Worm (Caenorhabditis elegans) whole organism, L2 larva: ENCODE results near the gene acdh-6.

Source experiments
- C34F6.9 ChIP-seq: fragments of 150-350 bp; optimal IDR thresholded peaks from 2 replicates; lab custom pipeline; 2014; ENCODE audit warnings: missing biosample characterization, missing genetic modification characterization
- F13H6.1 ChIP-seq: sonication (generic microtip); optimal IDR thresholded peaks from 2 replicates; lab custom pipeline; 2016; ENCODE audit warnings: missing genetic modification characterization, missing compliant biosample characterization
- R02D3.7 ChIP-seq: fragments of 150-350 bp; optimal IDR thresholded peaks from 2 replicates; lab custom pipeline; 2014; ENCODE audit warnings: missing biosample characterization, missing genetic modification characterization
- Y55F3AM.14 ChIP-seq: fragments of 200-800 bp; sonication (Bioruptor generic); optimal IDR thresholded peaks from 2 replicates; lab custom pipeline; 2018; ENCODE audit warnings: mild to moderate bottlenecking, missing genetic modification characterization, missing compliant biosample characterization
- alr-1 ChIP-seq: fragments of 150-350 bp; optimal IDR thresholded peaks from 2 replicates; lab custom pipeline; 2014; ENCODE audit warnings: missing biosample characterization, missing genetic modification characterization
- aly-2 ChIP-seq: fragments of 150-350 bp; optimal IDR thresholded peaks from 2 replicates; lab custom pipeline; 2014; ENCODE audit warnings: missing biosample characterization, missing genetic modification characterization
- ama-1 ChIP-seq: fragments of 150-350 bp; optimal IDR thresholded peaks from 2 replicates; lab custom pipeline; 2018; ENCODE audit warnings: inconsistent platforms
- blmp-1 ChIP-seq: sonication (generic microtip); optimal IDR thresholded peaks from 2 replicates; lab custom pipeline; 2017; ENCODE audit warnings: missing genetic modification characterization, mild to moderate bottlenecking, missing compliant biosample characterization, antibody characterized with exemption, moderate library complexity; ENCODE audit not compliant: insufficient read depth
- ceh-16 ChIP-seq: fragments of 150-350 bp; optimal IDR thresholded peaks from 2 replicates; lab custom pipeline; 2014; ENCODE audit warnings: missing biosample characterization, missing genetic modification characterization
- ceh-82 ChIP-seq: fragments of 150-350 bp; optimal IDR thresholded peaks from 2 replicates; lab custom pipeline; 2014; ENCODE audit warnings: missing biosample characterization, missing genetic modification characterization
- crh-2 ChIP-seq: sonication (generic microtip); optimal IDR thresholded peaks from 2 replicates; lab custom pipeline; 2017; ENCODE audit warnings: missing biosample characterization, missing genetic modification characterization
- dmd-4 ChIP-seq: sonication (generic microtip); optimal IDR thresholded peaks from 2 replicates; lab custom pipeline; 2017; ENCODE audit warnings: missing biosample characterization, missing genetic modification characterization
- elt-1 ChIP-seq: fragments of 150-350 bp; optimal IDR thresholded peaks from 2 replicates; lab custom pipeline; 2014; ENCODE audit warnings: missing biosample characterization, missing genetic modification characterization
- fos-1 ChIP-seq: fragments of 150-350 bp; optimal IDR thresholded peaks from 2 replicates; lab custom pipeline; 2014; ENCODE audit warnings: missing biosample characterization, missing genetic modification characterization
- gmeb-1 ChIP-seq: fragments of 150-350 bp; optimal IDR thresholded peaks from 2 replicates; lab custom pipeline; 2014; ENCODE audit warnings: missing biosample characterization, missing genetic modification characterization
- lin-13 ChIP-seq: fragments of 150-350 bp; optimal IDR thresholded peaks from 2 replicates; lab custom pipeline; 2014; ENCODE audit warnings: missing biosample characterization, missing genetic modification reagents, missing genetic modification characterization
- lsy-2 ChIP-seq, 2 experiments: fragments of 150-350 bp in 1 of 2; sonication (generic microtip) in 1 of 2; optimal IDR thresholded peaks; 2 replicates each; lab custom pipeline; 2014 to 2017; ENCODE audit warnings: missing biosample characterization in 2 of 2, missing genetic modification characterization in 2 of 2
- mab-5 ChIP-seq: fragments of 150-350 bp; optimal IDR thresholded peaks from 2 replicates; lab custom pipeline; 2014; ENCODE audit warnings: missing biosample characterization, missing genetic modification characterization
- mdl-1 ChIP-seq, 2 experiments: fragments of 150-350 bp in 1 of 2; sonication (generic microtip) in 1 of 2; optimal IDR thresholded peaks; 2 replicates each; lab custom pipeline; 2017; ENCODE audit warnings: missing biosample characterization in 2 of 2, missing genetic modification characterization in 2 of 2
- nhr-10 ChIP-seq: sonication (generic microtip); optimal IDR thresholded peaks from 2 replicates; lab custom pipeline; 2017; ENCODE audit warnings: missing biosample characterization, missing genetic modification characterization
- nhr-11 ChIP-seq: fragments of 150-350 bp; optimal IDR thresholded peaks from 2 replicates; lab custom pipeline; 2014; ENCODE audit warnings: missing biosample characterization, missing genetic modification characterization
- nhr-12 ChIP-seq: fragments of 150-350 bp; optimal IDR thresholded peaks from 2 replicates; lab custom pipeline; 2014; ENCODE audit warnings: missing biosample characterization, missing genetic modification characterization
- nhr-129 ChIP-seq: fragments of 150-350 bp; optimal IDR thresholded peaks from 2 replicates; lab custom pipeline; 2014; ENCODE audit warnings: missing biosample characterization, missing genetic modification characterization
- nhr-21 ChIP-seq: fragments of 150-350 bp; optimal IDR thresholded peaks from 2 replicates; lab custom pipeline; 2014; ENCODE audit warnings: missing biosample characterization, missing genetic modification characterization
- nhr-23 ChIP-seq: fragments of 150-350 bp; optimal IDR thresholded peaks from 2 replicates; lab custom pipeline; 2014; ENCODE audit warnings: missing biosample characterization, missing genetic modification reagents, missing genetic modification characterization
- nhr-237 ChIP-seq: fragments of 150-350 bp; optimal IDR thresholded peaks from 2 replicates; lab custom pipeline; 2014; ENCODE audit warnings: missing biosample characterization, missing genetic modification characterization
- nhr-25 ChIP-seq: fragments of 150-350 bp; sonication (generic microtip); optimal IDR thresholded peaks from 3 replicates; lab custom pipeline; 2014; ENCODE audit warnings: missing biosample characterization, missing genetic modification characterization
- peb-1 ChIP-seq: fragments of 150-350 bp; optimal IDR thresholded peaks from 2 replicates; lab custom pipeline; 2014; ENCODE audit warnings: missing biosample characterization, missing genetic modification characterization
- sem-4 ChIP-seq: fragments of 150-350 bp; optimal IDR thresholded peaks from 2 replicates; lab custom pipeline; 2014; ENCODE audit warnings: missing biosample characterization, missing genetic modification reagents, missing genetic modification characterization
- sma-9 ChIP-seq, 2 experiments: fragments of 150-350 bp in 1 of 2; sonication (generic microtip) in 1 of 2; optimal IDR thresholded peaks; 2 replicates each; lab custom pipeline; 2014 to 2016; ENCODE audit warnings: missing genetic modification characterization in 2 of 2, mild to moderate bottlenecking in 1 of 2, missing biosample characterization in 1 of 2, missing compliant biosample characterization in 1 of 2, missing genetic modification reagents in 1 of 2, moderate library complexity in 1 of 2
- snpc-4 ChIP-seq: fragments of 150-350 bp; optimal IDR thresholded peaks from 2 replicates; lab custom pipeline; 2014; ENCODE audit warnings: missing biosample characterization, missing genetic modification characterization
- unc-39 ChIP-seq: fragments of 150-350 bp; optimal IDR thresholded peaks from 2 replicates; lab custom pipeline; 2014; ENCODE audit warnings: missing biosample characterization, missing genetic modification characterization
- ztf-1 ChIP-seq: fragments of 200-800 bp; sonication (Bioruptor generic); conservative IDR thresholded peaks from 2 replicates; pipeline ENCODE4 v1.3.6; 2022; ENCODE audit warnings: missing genetic modification characterization, missing compliant biosample characterization
- ztf-11 ChIP-seq: sonication (generic microtip); optimal IDR thresholded peaks from 2 replicates; lab custom pipeline; 2017; ENCODE audit warnings: missing biosample characterization, missing genetic modification characterization
- ztf-4 ChIP-seq: fragments of 150-350 bp; optimal IDR thresholded peaks from 2 replicates; lab custom pipeline; 2014; ENCODE audit warnings: missing biosample characterization, missing genetic modification characterization

acdh-6 gene

DNA sequence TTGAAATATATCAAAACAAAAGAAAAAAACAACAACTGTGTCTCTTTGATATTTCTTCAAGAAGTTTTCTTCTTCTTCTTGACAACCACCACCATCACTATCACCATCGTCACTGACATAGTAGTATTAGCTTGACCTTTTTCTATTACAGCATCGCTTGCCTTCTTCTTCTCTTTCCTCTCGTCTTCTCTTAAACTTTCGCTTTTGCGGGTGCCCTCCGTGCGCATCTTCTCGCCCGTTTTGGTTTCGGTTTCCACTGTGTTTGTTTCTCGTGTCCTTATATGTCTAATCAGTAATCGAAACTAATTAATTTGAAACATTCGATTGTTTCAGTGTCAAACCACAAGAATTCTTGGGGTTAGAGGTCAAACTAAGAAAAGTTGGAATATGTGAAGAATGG lies 18.4 kb downstream of the acdh-6 start (continued):
- TF ChIP-seq sma-9 (GFP tag; optimal IDR thresholded peaks at IDR 0.05; lab: Kevin White, UChicago) = peak; percentile 11
- no peak for TF ChIP-seq sma-9 (tag; optimal IDR thresholded peaks at IDR 0.05; lab: Kevin White, UChicago)
- no peak for TF ChIP-seq mdl-1 (tag; optimal IDR thresholded peaks at IDR 0.05; lab: Kevin White, UChicago)
- TF ChIP-seq nhr-237 (tag; lab: Kevin White, UChicago) = no peak
- TF ChIP-seq snpc-4 = no peak
- no peak for TF ChIP-seq nhr-12 (tag; lab: Kevin White, UChicago)
- no peak for TF ChIP-seq ceh-82 (tag; lab: Kevin White, UChicago)
- TF ChIP-seq C34F6.9 (tag; lab: Kevin White, UChicago) = no peak
- TF ChIP-seq nhr-25 (tag; lab: Kevin White, UChicago) = peak; percentile 48
- peak; percentile 22 for TF ChIP-seq crh-2 (tag; lab: Kevin White, UChicago)
- TF ChIP-seq dmd-4 = no peak
- TF ChIP-seq fos-1 (tag; lab: Kevin White, UChicago) = peak; percentile 4
- no peak for TF ChIP-seq lin-13 (GFP tag; lab: Kevin White, UChicago)
- no peak for TF ChIP-seq ceh-16
- no peak for TF ChIP-seq ztf-4
- TF ChIP-seq nhr-11 (tag; lab: Kevin White, UChicago) = no peak
- no peak for TF ChIP-seq nhr-129 (tag; lab: Kevin White, UChicago)
- TF ChIP-seq gmeb-1 (tag; lab: Kevin White, UChicago) = no peak
- no peak for TF ChIP-seq elt-1 (tag; lab: Kevin White, UChicago)
- TF ChIP-seq blmp-1 (tag; lab: Kevin White, UChicago) = peak; percentile 92

ce11 chrIII:8580802-8581201 lies 19.9 kb downstream of the acdh-6 start, which contains the start of gene doxa-1:
Gene doxa-1 (plus strand): TSS chrIII:8581102.
- no peak for TF ChIP-seq ztf-4
- TF ChIP-seq ztf-1 = no peak
- TF ChIP-seq aly-2 (tag; lab: Kevin White, UChicago) = no peak
- TF ChIP-seq nhr-12 (tag; lab: Kevin White, UChicago) = no peak
- TF ChIP-seq F13H6.1 (tag; lab: Kevin White, UChicago) = no peak
- TF ChIP-seq snpc-4 = no peak
- no peak for TF ChIP-seq sem-4 (tag; lab: Kevin White, UChicago)
- no peak for TF ChIP-seq elt-1 (tag; lab: Kevin White, UChicago)
- TF ChIP-seq mdl-1 (tag; optimal IDR thresholded peaks at IDR 0.05; lab: Kevin White, UChicago) = no peak
- no peak for TF ChIP-seq Y55F3AM.14 (GFP tag; lab: Kevin White, UChicago)
- TF ChIP-seq nhr-11 (tag; lab: Kevin White, UChicago) = no peak
- TF ChIP-seq nhr-129 (tag; lab: Kevin White, UChicago) = no peak
- no peak for TF ChIP-seq lsy-2 (tag; optimal IDR thresholded peaks at IDR 0.05; lab: Kevin White, UChicago)
- TF ChIP-seq peb-1 (tag; lab: Kevin White, UChicago) = no peak
- no peak for TF ChIP-seq crh-2 (tag; lab: Kevin White, UChicago)
- TF ChIP-seq unc-39 (tag; lab: Kevin White, UChicago) = no peak
- no peak for TF ChIP-seq mab-5 (tag; lab: Kevin White, UChicago)
- TF ChIP-seq R02D3.7 (tag; lab: Kevin White, UChicago) = no peak
- TF ChIP-seq, all 48 proteins: peak for 0

ce11 chrIII:8588592-8589153 lies 27.7 kb downstream of the acdh-6 start, which contains the start of gene glr-1:
Gene glr-1 (minus strand): TSS chrIII:8588642.
- TF ChIP-seq nhr-10 (tag; lab: Kevin White, UChicago) = no peak
- TF ChIP-seq nhr-21 (tag; lab: Kevin White, UChicago) = no peak
- no peak for TF ChIP-seq F13H6.1 (tag; lab: Kevin White, UChicago)
- TF ChIP-seq C34F6.9 (tag; lab: Kevin White, UChicago) = no peak
- TF ChIP-seq ceh-16 = no peak
- TF ChIP-seq, all 48 proteins: peak for 0

ce11 chrIII:8589195-8589594 lies 28.3 kb downstream of the acdh-6 start, which contains the start of gene fip-3:
Gene fip-3 (minus strand): TSS chrIII:8589488.
- TF ChIP-seq unc-39 (tag; lab: Kevin White, UChicago) = no peak
- TF ChIP-seq nhr-129 (tag; lab: Kevin White, UChicago) = no peak
- no peak for TF ChIP-seq nhr-21 (tag; lab: Kevin White, UChicago)
- TF ChIP-seq sem-4 (tag; lab: Kevin White, UChicago) = no peak
- no peak for TF ChIP-seq peb-1 (tag; lab: Kevin White, UChicago)
- no peak for TF ChIP-seq dmd-4
- TF ChIP-seq Y55F3AM.14 (GFP tag; lab: Kevin White, UChicago) = no peak
- no peak for TF ChIP-seq ztf-4
- no peak for TF ChIP-seq ceh-16
- no peak for TF ChIP-seq lin-13 (GFP tag; lab: Kevin White, UChicago)
- TF ChIP-seq ztf-1 = no peak
- TF ChIP-seq crh-2 (tag; lab: Kevin White, UChicago) = no peak
- no peak for TF ChIP-seq blmp-1 (tag; lab: Kevin White, UChicago)
- no peak for TF ChIP-seq mdl-1 (tag; optimal IDR thresholded peaks at IDR 0.05; lab: Kevin White, UChicago)
- TF ChIP-seq C34F6.9 (tag; lab: Kevin White, UChicago) = no peak
- no peak for TF ChIP-seq ama-1 (lab: Kevin White, UChicago)
- no peak for TF ChIP-seq aly-2 (tag; lab: Kevin White, UChicago)
- no peak for TF ChIP-seq alr-1 (tag; lab: Kevin White, UChicago)
- TF ChIP-seq nhr-23 (tag; lab: Kevin White, UChicago) = no peak
- TF ChIP-seq ztf-11 (tag; lab: Kevin White, UChicago) = no peak
